Fruit fly (Drosophila melanogaster): Measurements from ENCODE around the gene Dhc1.
A peak's percentile ranks its signal among the peaks of the same experiment; 100 is the strongest.

The Dhc1 gene

dm6 chr3R:9630633-9631095 lies 43.8 kb downstream of the Dhc1 start, which contains the start of gene Calr (continued):
- TF ChIP-seq run (tag; optimal IDR thresholded peaks at IDR 0.05) (peak; percentile 36), CG6254 (GFP tag; optimal IDR thresholded peaks at IDR 0.05) (no peak), CG17829 (tag; optimal IDR thresholded peaks at IDR 0.05) (peak; percentile 78), fru (optimal IDR thresholded peaks at IDR 0.05) (no peak), CG1529 (GFP tag; optimal IDR thresholded peaks at IDR 0.05) (no peak), CG10979 (tag; optimal IDR thresholded peaks at IDR 0.05) (peak; percentile 5), CTCF (GFP tag; optimal IDR thresholded peaks at IDR 0.05) (peak; percentile 41), usp (GFP tag; optimal IDR thresholded peaks at IDR 0.05) (no peak), vfl (GFP tag; optimal IDR thresholded peaks at IDR 0.05) (no peak), exex (tag; optimal IDR thresholded peaks at IDR 0.05) (peak; percentile 38), CG18599 (GFP tag; optimal IDR thresholded peaks at IDR 0.05) (peak; percentile 46), CG12391 (tag; optimal IDR thresholded peaks at IDR 0.05) (peak; percentile 45), gsb-n (tag; optimal IDR thresholded peaks at IDR 0.05) (peak; percentile 40), CG6175 (GFP tag; IDR thresholded peaks at IDR 0.05) (no peak), stwl (tag; optimal IDR thresholded peaks at IDR 0.05) (peak; percentile 97), CG1832 (GFP tag; optimal IDR thresholded peaks at IDR 0.05) (peak; percentile 73), ftz-f1 (GFP tag; optimal IDR thresholded peaks at IDR 0.05) (peak; percentile 44), NC2α (GFP tag; optimal IDR thresholded peaks at IDR 0.05) (peak; percentile 18), ttk (GFP tag; IDR thresholded peaks at IDR 0.05) (no peak), CG31388 (GFP tag; optimal IDR thresholded peaks at IDR 0.05) (no peak), CG17912 (GFP tag; optimal IDR thresholded peaks at IDR 0.05) (peak; percentile 60), CG10431 (GFP tag; optimal IDR thresholded peaks at IDR 0.05) (no peak), nom (GFP tag; optimal IDR thresholded peaks at IDR 0.05) (peak; percentile 72), Dek (tag; optimal IDR thresholded peaks at IDR 0.05) (no peak), CG15514 (GFP tag; optimal IDR thresholded peaks at IDR 0.05) (peak; percentile 75), CG2875 (GFP tag; optimal IDR thresholded peaks at IDR 0.05) (peak; percentile 52), CG7839 (tag; optimal IDR thresholded peaks at IDR 0.05) (no peak), sim (GFP tag; IDR thresholded peaks at IDR 0.05) (no peak), wor (GFP tag; IDR thresholded peaks at IDR 0.05) (no peak), CG12104 (GFP tag; optimal IDR thresholded peaks at IDR 0.05) (no peak), caup (GFP tag; optimal IDR thresholded peaks at IDR 0.05; ENCODE audit: severe bottlenecking) (peak; percentile 66), HmgD (GFP tag; optimal IDR thresholded peaks at IDR 0.05) (peak; percentile 63), CG34376 (GFP tag; optimal IDR thresholded peaks at IDR 0.05) (peak; percentile 69), CG2678 (tag; optimal IDR thresholded peaks at IDR 0.05) (no peak), chinmo (GFP tag; IDR thresholded peaks at IDR 0.05; ENCODE audit: partially characterized antibody) (no peak), Lim3 (GFP tag; IDR thresholded peaks at IDR 0.05) (no peak), ATbp (GFP tag; optimal IDR thresholded peaks at IDR 0.05) (no peak), ham (GFP tag; IDR thresholded peaks at IDR 0.05) (no peak), cato (GFP tag; optimal IDR thresholded peaks at IDR 0.05; ENCODE audit: borderline replicate concordance) (no peak), p53 (GFP tag; optimal IDR thresholded peaks at IDR 0.05) (no peak), CG7556 (GFP tag; optimal IDR thresholded peaks at IDR 0.05) (no peak), CG34422 (GFP tag; IDR thresholded peaks at IDR 0.05) (no peak), jing (GFP tag; optimal IDR thresholded peaks at IDR 0.05) (peak; percentile 12), Abd-B (GFP tag; optimal IDR thresholded peaks at IDR 0.05) (no peak), Tbp (GFP tag; optimal IDR thresholded peaks at IDR 0.05) (no peak), Side (GFP tag; optimal IDR thresholded peaks at IDR 0.05) (peak; percentile 22), gcm (GFP tag; optimal IDR thresholded peaks at IDR 0.05) (peak; percentile 62), mirr (GFP tag; optimal IDR thresholded peaks at IDR 0.05) (peak; percentile 77), Dip2 (GFP tag; IDR thresholded peaks at IDR 0.05) (no peak), kay (GFP tag; optimal IDR thresholded peaks at IDR 0.05) (peak; percentile 29), slbo (GFP tag; IDR thresholded peaks at IDR 0.05) (no peak)
